Fruit fly (Drosophila melanogaster): Measurements from ENCODE around the gene CG3285.
A peak's percentile ranks its signal among the peaks of the same experiment; 100 is the strongest.

The CG3285 gene

dm6 chr2L:3302958-3303842 is 27.5 kb upstream of the CG3285 start, which contains the start of gene CG9663 (continued):
- TF ChIP-seq ems (GFP tag; optimal IDR thresholded peaks at IDR 0.05) (no peak), Hey (tag; optimal IDR thresholded peaks at IDR 0.05) (no peak), CG12769 (tag; optimal IDR thresholded peaks at IDR 0.05) (peak; percentile 71), Ets65A (GFP tag) (no peak), dimm (GFP tag; IDR thresholded peaks at IDR 0.05) (no peak), Hmr (GFP tag; optimal IDR thresholded peaks at IDR 0.05) (no peak), ase (GFP tag; IDR thresholded peaks at IDR 0.05) (no peak), Hr3 (GFP tag; optimal IDR thresholded peaks at IDR 0.05) (no peak), Chrac-16 (GFP tag; optimal IDR thresholded peaks at IDR 0.05) (peak; percentile 3), CG9609 (GFP tag; optimal IDR thresholded peaks at IDR 0.05) (no peak), CG15269 (tag; optimal IDR thresholded peaks at IDR 0.05) (no peak), CG6654 (GFP tag; optimal IDR thresholded peaks at IDR 0.05) (no peak), CG18476 (GFP tag; optimal IDR thresholded peaks at IDR 0.05) (no peak), stc (GFP tag; IDR thresholded peaks at IDR 0.05) (no peak), CG17568 (GFP tag; optimal IDR thresholded peaks at IDR 0.05) (no peak), tin (GFP tag; optimal IDR thresholded peaks at IDR 0.05) (no peak), CG5180 (GFP tag; optimal IDR thresholded peaks at IDR 0.05) (no peak), bigmax (GFP tag; optimal IDR thresholded peaks at IDR 0.05) (no peak), CG12219 (GFP tag; optimal IDR thresholded peaks at IDR 0.05) (peak; percentile 14), schlank (tag; optimal IDR thresholded peaks at IDR 0.05) (peak; percentile 18), her (GFP tag; optimal IDR thresholded peaks at IDR 0.05) (peak; percentile 25), tll (GFP tag; optimal IDR thresholded peaks at IDR 0.05) (no peak), CG4328 (GFP tag; optimal IDR thresholded peaks at IDR 0.05) (no peak), CG7786 (GFP tag; optimal IDR thresholded peaks at IDR 0.05) (peak; percentile 26), lov (optimal IDR thresholded peaks at IDR 0.05) (no peak), lov (GFP tag; IDR thresholded peaks at IDR 0.05) (no peak), toy (GFP tag; IDR thresholded peaks at IDR 0.05) (no peak), CG15011 (GFP tag; optimal IDR thresholded peaks at IDR 0.05) (no peak), CG4707 (GFP tag; optimal IDR thresholded peaks at IDR 0.05) (no peak), aop (GFP tag; IDR thresholded peaks at IDR 0.05) (no peak), kni (GFP tag; optimal IDR thresholded peaks at IDR 0.05) (peak; percentile 86), Lim3 (GFP tag; IDR thresholded peaks at IDR 0.05) (no peak), ham (GFP tag; IDR thresholded peaks at IDR 0.05) (no peak), ssp (GFP tag; IDR thresholded peaks at IDR 0.05) (no peak), Hr51 (GFP tag; optimal IDR thresholded peaks at IDR 0.05) (no peak), YL-1 (GFP tag; optimal IDR thresholded peaks at IDR 0.05) (peak; percentile 20), HmgD (GFP tag; optimal IDR thresholded peaks at IDR 0.05) (peak; percentile 66), en (GFP tag; optimal IDR thresholded peaks at IDR 0.05) (no peak), CG2199 (GFP tag; IDR thresholded peaks at IDR 0.05) (peak; percentile 88; the same call in 2 of the 3 replicates), cato (GFP tag; optimal IDR thresholded peaks at IDR 0.05; ENCODE audit: borderline replicate concordance) (no peak), NK7.1 (GFP tag; optimal IDR thresholded peaks at IDR 0.05) (peak; percentile 7), Dip2 (GFP tag; IDR thresholded peaks at IDR 0.05) (no peak), Deaf1 (tag; optimal IDR thresholded peaks at IDR 0.05) (peak; percentile 3), D19B (GFP tag; optimal IDR thresholded peaks at IDR 0.05) (no peak), nmo (GFP tag; optimal IDR thresholded peaks at IDR 0.05) (peak; percentile 17), pb (GFP tag; optimal IDR thresholded peaks at IDR 0.05) (peak; percentile 29), TFAM (GFP tag; optimal IDR thresholded peaks at IDR 0.05) (no peak), Atf6 (GFP tag; IDR thresholded peaks at IDR 0.05) (peak; percentile 14; the same call in 1 of the 2 replicates), CG10462 (GFP tag; optimal IDR thresholded peaks at IDR 0.05) (no peak), dm (GFP tag; optimal IDR thresholded peaks at IDR 0.05) (no peak)

Measured in whole organism, embryonic.